Worm (Caenorhabditis elegans) whole organism, mixed stage, embryonic: ENCODE results near the gene prk-1.
A peak's percentile ranks its signal among the peaks of the same experiment; 100 is the strongest.

Experiments
- M03D4.4 ChIP-seq: sonication (generic microtip); optimal IDR thresholded peaks from 2 replicates; lab custom pipeline; 2017; ENCODE audit warnings: mild to moderate bottlenecking, missing genetic modification characterization, missing compliant biosample characterization
- bed-3 ChIP-seq: fragments of 200-800 bp; sonication (Bioruptor generic); optimal IDR thresholded peaks from 3 replicates; lab custom pipeline; 2018; ENCODE audit warnings: mild to moderate bottlenecking, missing genetic modification characterization, moderate library complexity, missing compliant biosample characterization
- blmp-1 ChIP-seq: fragments of 150-350 bp; optimal IDR thresholded peaks from 2 replicates; lab custom pipeline; 2014; ENCODE audit warnings: missing biosample characterization, missing genetic modification characterization
- ceh-39 ChIP-seq: fragments of 150-350 bp; optimal IDR thresholded peaks from 2 replicates; lab custom pipeline; 2014; ENCODE audit warnings: missing biosample characterization, missing genetic modification characterization
- ceh-83 ChIP-seq: fragments of 200-800 bp; sonication (Bioruptor generic); optimal IDR thresholded peaks from 2 replicates; lab custom pipeline; 2018; ENCODE audit warnings: mild to moderate bottlenecking, missing genetic modification characterization, missing compliant biosample characterization
- cnd-1 ChIP-seq: fragments of 200-800 bp; sonication (Bioruptor generic); optimal IDR thresholded peaks from 2 replicates; lab custom pipeline; 2018; ENCODE audit warnings: mild to moderate bottlenecking, missing genetic modification characterization, missing compliant biosample characterization
- drap-1 ChIP-seq: fragments of 200-800 bp; sonication (Bioruptor generic); optimal IDR thresholded peaks from 3 replicates; lab custom pipeline; 2018; ENCODE audit warnings: mild to moderate bottlenecking, missing genetic modification characterization, missing compliant biosample characterization
- elt-1 ChIP-seq: sonication (generic microtip); optimal IDR thresholded peaks from 2 replicates; lab custom pipeline; 2017; ENCODE audit warnings: missing genetic modification characterization, mild to moderate bottlenecking, missing compliant biosample characterization, antibody characterized with exemption, moderate library complexity, borderline replicate concordance; ENCODE audit not compliant: insufficient read depth
- elt-3 ChIP-seq: fragments of 150-350 bp; optimal IDR thresholded peaks from 2 replicates; lab custom pipeline; 2014; ENCODE audit warnings: missing biosample characterization, missing genetic modification characterization
- ham-2 ChIP-seq: fragments of 200-800 bp; sonication (Bioruptor generic); optimal IDR thresholded peaks from 2 replicates; lab custom pipeline; 2018; ENCODE audit warnings: mild to moderate bottlenecking, missing genetic modification characterization, missing compliant biosample characterization
- hlh-1 ChIP-seq: fragments of 150-350 bp; optimal IDR thresholded peaks from 2 replicates; lab custom pipeline; 2014; ENCODE audit warnings: missing biosample characterization, missing genetic modification reagents, missing genetic modification characterization
- lin-13 ChIP-seq: fragments of 150-350 bp; optimal IDR thresholded peaks from 2 replicates; lab custom pipeline; 2014; ENCODE audit warnings: missing biosample characterization, missing genetic modification characterization
- lin-32 ChIP-seq: fragments of 200-800 bp; sonication (Bioruptor generic); optimal IDR thresholded peaks from 2 replicates; lab custom pipeline; 2018; ENCODE audit warnings: mild to moderate bottlenecking, missing genetic modification characterization, missing compliant biosample characterization
- lsy-2 ChIP-seq: fragments of 150-350 bp; optimal IDR thresholded peaks from 2 replicates; lab custom pipeline; 2014; ENCODE audit warnings: missing biosample characterization, missing genetic modification characterization
- mab-5 ChIP-seq: fragments of 150-350 bp; optimal IDR thresholded peaks from 2 replicates; lab custom pipeline; 2014; ENCODE audit warnings: missing biosample characterization, missing genetic modification characterization
- mep-1 ChIP-seq: fragments of 150-350 bp; optimal IDR thresholded peaks from 2 replicates; lab custom pipeline; 2017; ENCODE audit warnings: missing biosample characterization, missing genetic modification reagents, missing genetic modification characterization, inconsistent platforms
- mls-2 ChIP-seq: sonication (generic microtip); optimal IDR thresholded peaks from 2 replicates; lab custom pipeline; 2016; ENCODE audit warnings: mild to moderate bottlenecking, missing genetic modification characterization, moderate library complexity, missing compliant biosample characterization
- nhr-12 ChIP-seq: fragments of 150-350 bp; optimal IDR thresholded peaks from 2 replicates; lab custom pipeline; 2014; ENCODE audit warnings: missing biosample characterization, missing genetic modification characterization
- nhr-2 ChIP-seq: fragments of 150-350 bp; optimal IDR thresholded peaks from 2 replicates; lab custom pipeline; 2014; ENCODE audit warnings: missing biosample characterization, missing genetic modification characterization
- nhr-237 ChIP-seq: fragments of 150-350 bp; optimal IDR thresholded peaks from 2 replicates; lab custom pipeline; 2014; ENCODE audit warnings: missing biosample characterization, missing genetic modification characterization
- nhr-28 ChIP-seq: fragments of 150-350 bp; optimal IDR thresholded peaks from 2 replicates; lab custom pipeline; 2014; ENCODE audit warnings: missing biosample characterization, missing genetic modification characterization
- nhr-76 ChIP-seq: sonication (generic microtip); optimal IDR thresholded peaks from 2 replicates; lab custom pipeline; 2017; ENCODE audit warnings: missing biosample characterization, missing genetic modification characterization
- sem-2 ChIP-seq: fragments of 200-800 bp; sonication (Bioruptor generic); optimal IDR thresholded peaks from 2 replicates; lab custom pipeline; 2018; ENCODE audit warnings: mild to moderate bottlenecking, missing genetic modification characterization, missing compliant biosample characterization
- snpc-4 ChIP-seq: fragments of 150-350 bp; optimal IDR thresholded peaks from 2 replicates; lab custom pipeline; 2014; ENCODE audit warnings: missing biosample characterization, missing genetic modification characterization
- sptf-1 ChIP-seq: sonication (generic microtip); optimal IDR thresholded peaks from 2 replicates; lab custom pipeline; 2017; ENCODE audit warnings: mild to moderate bottlenecking, missing genetic modification characterization, moderate library complexity, missing compliant biosample characterization
- tbx-8 ChIP-seq: fragments of 200-800 bp; sonication (Bioruptor generic); optimal IDR thresholded peaks from 2 replicates; lab custom pipeline; 2018; ENCODE audit warnings: mild to moderate bottlenecking, missing genetic modification characterization, moderate library complexity, missing compliant biosample characterization
- unc-39 ChIP-seq: fragments of 150-350 bp; optimal IDR thresholded peaks from 2 replicates; lab custom pipeline; 2014; ENCODE audit warnings: missing biosample characterization, missing genetic modification characterization
- unc-62 ChIP-seq: fragments of 150-350 bp; optimal IDR thresholded peaks from 2 replicates; lab custom pipeline; 2014; ENCODE audit warnings: missing biosample characterization, missing genetic modification reagents, missing genetic modification characterization
- zip-8 ChIP-seq: fragments of 150-350 bp; optimal IDR thresholded peaks from 2 replicates; lab custom pipeline; 2014; ENCODE audit warnings: missing biosample characterization, missing genetic modification characterization
- ztf-11 ChIP-seq: fragments of 150-350 bp; optimal IDR thresholded peaks from 2 replicates; lab custom pipeline; 2014; ENCODE audit warnings: missing biosample characterization, missing genetic modification characterization

Gene prk-1

ce11 chrIII:6981989-6982553 is 7.9 kb upstream of the prk-1 start, which contains the start of gene F31E3.6:
TSS of gene F31E3.6 (plus strand) at chrIII:6982081.
- TF ChIP-seq lsy-2 = peak; percentile 35

- TF ChIP-seq hlh-1 (tag; lab: Kevin White, UChicago) (peak; percentile 52), bed-3 (GFP tag; lab: Kevin White, UChicago) (no peak), nhr-76 (no peak), unc-62 (GFP tag; lab: Kevin White, UChicago) (peak; percentile 50)
Measured at ce11 chrIII:6988060-6988459, 1.9 kb upstream of the prk-1 start.

ce11 chrIII:6989201-6989600 is 767 bp upstream of the prk-1 start:
- no peak for TF ChIP-seq cnd-1 (tag; lab: Kevin White, UChicago)
- TF ChIP-seq nhr-2 (tag; lab: Kevin White, UChicago) = no peak
- no peak for TF ChIP-seq M03D4.4
- TF ChIP-seq mep-1 (tag; lab: Kevin White, UChicago) = no peak
- TF ChIP-seq lin-32 = no peak

- TF ChIP-seq bed-3 (GFP tag; lab: Kevin White, UChicago) = no peak
- TF ChIP-seq ceh-83 (GFP tag; lab: Kevin White, UChicago) = no peak
- no peak for TF ChIP-seq nhr-12 (tag; lab: Kevin White, UChicago)
- no peak for TF ChIP-seq ztf-11 (tag; lab: Kevin White, UChicago)
- no peak for TF ChIP-seq elt-3 (tag; lab: Kevin White, UChicago)
- no peak for TF ChIP-seq ham-2 (GFP tag; lab: Kevin White, UChicago)
- no peak for TF ChIP-seq lin-13 (tag; lab: Kevin White, UChicago)
- no peak for TF ChIP-seq nhr-237
- TF ChIP-seq tbx-8 (GFP tag; lab: Kevin White, UChicago) = no peak
- TF ChIP-seq lsy-2 = no peak
- no peak for TF ChIP-seq nhr-2 (tag; lab: Kevin White, UChicago)
Measured at ce11 chrIII:6991465-6991864, 1.5 kb downstream of the prk-1 start.

ce11 chrIII:6992496-6992895 is 2.5 kb downstream of the prk-1 start:
- TF ChIP-seq unc-39 (tag; lab: Kevin White, UChicago) = no peak

- no peak for TF ChIP-seq mep-1 (tag; lab: Kevin White, UChicago)
- TF ChIP-seq nhr-237 = no peak
- no peak for TF ChIP-seq snpc-4 (tag; lab: Kevin White, UChicago)
- TF ChIP-seq cnd-1 (tag; lab: Kevin White, UChicago) = no peak
- TF ChIP-seq hlh-1 (tag; lab: Kevin White, UChicago) = no peak
- TF ChIP-seq ztf-11 (tag; lab: Kevin White, UChicago) = no peak
- TF ChIP-seq sptf-1 (tag; lab: Kevin White, UChicago) = no peak
- TF ChIP-seq sem-2 (GFP tag; lab: Kevin White, UChicago) = no peak
- TF ChIP-seq lin-32 = no peak
- no peak for TF ChIP-seq drap-1
Measured at ce11 chrIII:6993179-6993578, 3.2 kb downstream of the prk-1 start.

ce11 chrIII:7002143-7002542 is 12.2 kb downstream of the prk-1 start:
- no peak for TF ChIP-seq blmp-1
- TF ChIP-seq hlh-1 (tag; lab: Kevin White, UChicago) = no peak
- TF ChIP-seq sptf-1 (tag; lab: Kevin White, UChicago) = no peak
- TF ChIP-seq nhr-76 = no peak

ce11 chrIII:7005350-7005749 is 15.4 kb downstream of the prk-1 start, which contains the start of gene C06E8.5:
TSS of gene C06E8.5 (minus strand) at chrIII:7005450.
- TF ChIP-seq mls-2 (tag; lab: Kevin White, UChicago) (no peak), elt-3 (tag; lab: Kevin White, UChicago) (no peak), ztf-11 (tag; lab: Kevin White, UChicago) (no peak), zip-8 (no peak), lin-32 (no peak), bed-3 (GFP tag; lab: Kevin White, UChicago) (no peak), elt-1 (tag; lab: Kevin White, UChicago) (no peak), snpc-4 (tag; lab: Kevin White, UChicago) (no peak), mep-1 (tag; lab: Kevin White, UChicago) (no peak), mab-5 (no peak), ceh-39 (tag; lab: Kevin White, UChicago) (no peak), nhr-28 (tag; lab: Kevin White, UChicago) (no peak), nhr-12 (tag; lab: Kevin White, UChicago) (no peak)
